Fruit fly (Drosophila melanogaster) ovary, adult (tissue): ENCODE data around the gene Fum1.

Source experiments
- CG17801 ChIP-seq: fragments of 200-800 bp; optimal IDR thresholded peaks from 2 replicates; lab custom pipeline; 2019; ENCODE audit warnings: missing biosample characterization, mild to moderate bottlenecking, missing genetic modification characterization, moderate library complexity; ENCODE audit not compliant: partially characterized antibody

Gene Fum1

DNA sequence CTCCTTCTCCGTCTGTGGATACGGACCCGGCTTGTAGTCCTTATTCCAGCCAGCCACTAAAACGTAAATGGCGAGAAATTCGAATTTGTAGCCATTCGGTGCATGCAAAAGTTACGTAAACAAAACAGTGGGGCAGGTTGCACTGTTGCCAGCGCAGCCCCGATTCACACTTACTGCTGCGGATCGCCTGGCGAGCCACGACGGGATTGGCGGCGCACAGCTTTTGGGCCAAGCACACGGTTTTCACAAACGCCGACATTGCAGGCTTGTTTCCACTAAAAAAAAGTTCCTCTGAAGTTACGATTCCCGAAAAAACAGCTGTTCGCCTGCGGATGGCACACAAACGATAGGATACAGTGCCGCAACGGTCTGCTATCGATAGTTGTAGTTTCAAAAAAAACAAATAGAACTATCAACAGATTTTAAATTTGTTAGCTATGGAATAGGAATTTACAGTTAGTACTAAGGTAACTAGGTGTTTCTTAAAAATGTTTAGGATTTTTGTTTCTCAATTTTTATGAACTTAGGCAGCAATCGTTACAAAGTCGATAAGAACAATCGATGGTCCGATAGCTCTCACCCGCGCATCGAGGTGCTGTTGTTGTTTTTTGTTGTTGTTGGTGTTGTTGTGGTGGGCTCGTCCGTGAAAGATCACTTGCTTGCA, at the start of gene Fum1:
Fum1 (plus strand) TSS at position 599 of the 664 bp plus-strand sequence.
- TF ChIP-seq CG17801 (GFP tag; lab: Kevin White, UChicago) = peak; percentile 58

DNA sequence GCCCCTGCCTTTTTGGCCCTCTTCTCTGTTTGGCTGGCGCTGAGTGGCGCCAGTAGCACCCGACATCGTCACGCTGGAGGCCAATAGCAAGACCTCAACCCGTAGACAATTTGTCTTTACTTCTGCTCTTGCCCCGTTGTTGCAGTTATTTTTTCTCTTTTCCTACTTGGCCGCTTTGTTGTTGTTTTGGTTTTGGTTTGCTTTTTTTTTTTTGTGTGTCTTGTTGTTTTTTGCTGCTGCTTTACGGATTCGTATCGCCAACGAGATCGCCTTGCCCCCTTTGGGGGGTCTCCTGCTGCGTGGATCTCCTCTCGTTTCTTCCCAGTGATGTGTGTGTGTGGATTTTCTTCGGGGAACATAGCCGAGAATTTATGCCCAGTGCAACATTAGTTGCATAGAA, 46.3 kb upstream of the Fum1 start:
- TF ChIP-seq CG17801 (GFP tag; lab: Kevin White, UChicago) = no peak

DNA sequence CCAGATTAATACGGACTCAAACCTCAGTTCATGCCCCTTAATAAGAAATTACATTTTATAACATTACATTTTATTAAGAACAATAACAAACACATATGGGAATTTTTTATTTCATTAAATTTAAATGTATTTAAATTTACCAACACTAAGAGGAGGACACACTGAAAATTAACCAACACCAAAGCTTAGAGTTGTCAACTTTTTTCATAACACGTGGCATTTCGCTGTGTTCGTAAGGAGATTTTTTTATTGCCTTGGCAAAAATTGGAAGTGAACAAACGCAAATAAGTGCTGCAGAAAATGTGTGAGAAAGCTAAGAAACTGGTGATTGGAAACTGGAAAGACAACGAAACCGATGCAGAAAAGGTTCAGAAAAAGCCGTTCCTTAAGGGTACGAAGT, 44.6 kb upstream of the Fum1 start, which contains the start of gene CG14443:
CG14443 (plus strand) TSS at position 301 of the 400 bp plus-strand sequence.
- no peak for TF ChIP-seq CG17801 (GFP tag; lab: Kevin White, UChicago)

DNA sequence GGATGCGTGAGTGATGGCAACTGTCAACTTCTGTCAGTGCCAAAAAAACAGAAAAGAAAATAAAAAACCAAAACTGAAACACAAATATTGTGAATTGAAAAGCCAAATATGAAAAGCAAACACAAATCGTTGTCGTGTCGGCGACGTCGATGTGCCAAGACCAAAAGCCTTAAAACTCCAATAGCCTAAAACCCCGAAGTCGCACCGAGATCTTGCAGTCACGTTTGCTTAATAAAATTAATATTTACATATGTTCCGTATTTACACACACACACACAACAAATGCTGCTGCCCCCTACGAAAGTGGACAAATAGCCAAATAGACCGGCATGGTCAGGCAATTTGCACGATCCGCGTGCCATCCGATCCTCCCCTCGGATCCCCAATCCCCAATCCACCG, 40.1 kb upstream of the Fum1 start:
- TF ChIP-seq CG17801 (GFP tag; lab: Kevin White, UChicago) = no peak

DNA sequence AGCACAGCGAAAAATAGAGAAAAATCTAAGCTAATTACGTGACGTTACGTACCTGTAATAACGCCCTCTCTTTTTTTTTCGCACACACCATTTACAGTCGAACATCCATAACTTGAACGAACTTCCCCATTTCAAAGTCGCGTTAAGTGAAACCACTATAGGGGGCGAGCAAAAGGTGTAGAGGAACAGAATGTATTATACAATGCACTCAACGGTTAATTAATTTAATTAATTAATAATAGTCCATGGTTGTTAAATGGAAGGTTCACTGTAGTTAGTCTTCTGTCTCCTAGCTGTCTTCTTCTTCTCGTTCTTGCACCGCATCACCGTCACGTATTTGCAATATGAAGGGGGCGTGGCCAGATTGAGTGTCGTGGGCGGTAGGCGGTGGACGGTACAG, 36.6 kb upstream of the Fum1 start:
- peak; percentile 81 for TF ChIP-seq CG17801 (GFP tag; lab: Kevin White, UChicago)

DNA sequence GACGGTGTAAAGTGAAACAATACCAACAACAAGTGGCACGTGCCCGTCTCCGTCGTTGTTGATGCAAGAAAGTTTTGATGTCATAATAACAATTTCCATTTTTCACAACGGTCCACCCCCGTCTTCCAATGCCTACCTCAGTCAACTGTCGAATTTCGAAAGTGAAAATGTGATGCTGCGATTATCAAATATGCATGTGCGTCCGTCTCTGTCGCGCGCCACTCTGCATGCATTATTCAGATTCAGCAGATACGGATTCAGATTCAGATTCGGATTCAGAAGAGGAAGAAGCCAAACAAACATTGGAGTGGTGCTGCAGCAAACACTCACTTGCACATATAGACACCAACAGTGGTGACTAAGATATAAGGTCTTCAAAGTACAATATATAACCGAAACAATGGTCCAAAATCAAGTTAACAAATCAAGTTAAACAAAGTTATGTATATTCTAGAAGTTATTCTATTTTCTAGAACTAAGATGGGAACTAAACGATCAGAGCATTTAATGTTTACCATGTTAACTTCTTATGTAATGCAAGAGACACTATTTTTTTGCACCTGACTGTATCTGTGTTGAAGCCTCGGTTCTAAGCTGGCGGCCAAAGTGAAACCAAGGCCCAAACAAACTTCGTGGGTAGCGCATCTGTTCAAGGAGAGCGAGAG, 35.5 kb upstream of the Fum1 start:
- no peak for TF ChIP-seq CG17801 (GFP tag; lab: Kevin White, UChicago)

DNA sequence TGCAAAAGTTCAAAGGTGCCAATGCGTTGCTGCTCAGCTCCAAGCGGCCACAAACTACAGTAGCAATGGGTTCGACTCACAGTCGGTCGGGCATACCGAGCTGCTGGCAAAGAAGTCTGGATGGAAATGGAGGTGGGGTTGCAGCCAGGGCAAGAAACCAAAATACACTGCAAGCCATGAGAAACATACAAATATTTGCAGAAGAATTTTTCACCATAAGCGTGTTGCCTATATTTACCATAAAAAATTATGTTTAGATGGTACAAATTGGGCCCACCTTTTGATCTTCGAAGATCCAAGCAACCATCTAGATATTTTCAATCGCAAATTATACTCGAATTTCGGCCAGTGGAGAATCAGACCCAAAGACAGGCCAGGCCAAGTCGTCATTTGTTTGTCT, 31.4 kb upstream of the Fum1 start:
- no peak for TF ChIP-seq CG17801 (GFP tag; lab: Kevin White, UChicago)

DNA sequence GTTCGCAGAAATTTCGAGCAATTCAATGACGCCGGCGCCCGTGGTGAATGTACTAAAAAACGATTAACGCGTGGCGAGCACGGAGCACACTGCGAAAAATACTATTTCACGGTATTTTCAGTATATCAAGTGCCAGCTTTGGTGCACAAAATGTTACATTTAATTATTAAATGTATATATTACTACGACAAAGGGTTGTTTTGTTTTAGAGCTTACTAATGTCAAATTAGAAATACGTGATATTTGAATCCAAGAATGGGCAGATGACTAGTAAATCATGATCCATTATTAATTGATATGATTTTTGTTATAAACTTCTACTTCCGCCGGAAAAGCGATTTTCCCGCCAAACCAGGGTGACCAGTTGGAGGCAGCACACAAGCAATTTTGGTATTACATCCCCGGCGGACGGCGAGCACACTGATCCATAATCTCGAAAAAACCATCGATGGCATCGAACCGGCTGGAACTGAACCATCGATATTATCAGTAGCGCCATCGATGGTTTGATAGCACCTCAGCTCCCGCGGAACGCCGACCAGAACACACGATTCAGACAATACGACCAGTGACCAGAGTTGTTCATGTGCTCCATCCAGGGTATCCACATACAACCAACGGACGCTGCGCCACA, 23.9 kb upstream of the Fum1 start, which contains the start of the genes CG3226 and Cdc7:
CG3226 (minus strand) TSS at position 51 of the 634 bp plus-strand sequence.
Cdc7 (plus strand) TSS at position 344 of the 634 bp plus-strand sequence.
- TF ChIP-seq CG17801 (GFP tag; lab: Kevin White, UChicago) = peak; percentile 78

DNA sequence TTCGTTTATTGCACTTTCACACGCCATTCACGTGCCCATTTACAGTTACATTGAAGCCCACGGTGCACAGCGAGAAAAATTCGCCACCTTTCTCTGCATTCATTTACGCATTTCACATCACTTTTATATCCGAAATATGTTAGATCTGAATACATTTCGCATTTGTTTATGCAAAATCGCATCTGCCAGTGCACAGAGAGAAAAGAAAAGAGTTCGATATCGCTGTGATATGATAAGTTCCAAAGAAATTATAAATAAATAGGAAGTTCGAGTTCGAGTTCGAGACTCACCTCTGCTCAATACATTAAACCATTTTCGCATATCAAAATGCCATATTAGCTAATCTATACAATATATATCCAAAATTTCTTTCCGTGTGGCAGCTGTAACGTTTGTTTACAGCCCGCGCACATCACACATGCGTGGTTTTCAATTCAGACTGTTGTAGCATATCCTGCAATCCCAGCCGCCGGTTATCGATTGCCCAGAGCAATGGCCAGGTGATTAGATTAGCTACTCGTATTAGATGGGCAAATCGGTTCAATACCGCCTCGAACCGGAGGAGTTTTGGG, 22.1 kb upstream of the Fum1 start:
- TF ChIP-seq CG17801 (GFP tag; lab: Kevin White, UChicago) = peak; percentile 93

DNA sequence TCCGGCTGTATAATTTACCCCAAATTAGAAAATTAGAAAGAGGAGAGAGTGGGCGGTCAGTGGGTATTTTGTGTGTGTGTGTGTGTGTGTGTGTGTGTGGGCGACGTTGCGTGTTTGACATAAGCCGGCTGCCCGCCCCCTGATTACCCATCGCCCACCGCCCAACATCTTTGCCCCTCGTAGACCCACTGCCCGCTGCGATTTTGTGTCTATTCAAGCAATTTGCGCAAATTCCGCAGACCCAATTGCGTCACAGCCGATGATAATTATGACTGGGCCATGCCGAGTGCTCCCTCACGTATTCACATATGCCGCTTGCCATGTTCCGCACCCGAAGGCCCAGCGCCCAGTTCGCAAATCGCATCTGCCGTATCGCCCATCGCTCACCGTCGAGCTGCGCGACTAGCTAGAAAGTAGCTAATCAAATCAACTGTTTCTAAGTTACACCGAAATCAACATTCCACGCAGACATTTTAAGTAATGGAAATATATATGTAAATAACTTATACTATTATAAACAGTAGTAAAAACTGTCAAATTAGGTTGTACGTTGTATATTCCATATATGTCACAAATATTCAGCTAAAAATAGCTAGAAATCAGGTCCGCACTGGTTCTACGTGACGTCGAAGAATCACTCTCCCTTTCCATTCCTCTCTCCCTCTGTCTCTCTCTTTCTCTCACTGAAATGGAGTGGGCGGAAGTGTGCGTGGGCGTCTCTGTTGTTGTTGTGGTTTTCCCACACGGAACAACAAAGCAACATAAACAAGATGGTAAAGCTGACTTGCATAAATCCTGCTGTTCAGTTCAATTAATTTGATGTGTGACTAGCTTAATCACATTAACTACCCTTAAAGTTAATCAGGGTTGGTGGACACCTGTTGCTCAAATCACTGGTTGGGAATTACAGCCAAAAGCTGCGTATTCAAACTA, 21.3 kb upstream of the Fum1 start:
- peak; percentile 78 for TF ChIP-seq CG17801 (GFP tag; lab: Kevin White, UChicago)

DNA sequence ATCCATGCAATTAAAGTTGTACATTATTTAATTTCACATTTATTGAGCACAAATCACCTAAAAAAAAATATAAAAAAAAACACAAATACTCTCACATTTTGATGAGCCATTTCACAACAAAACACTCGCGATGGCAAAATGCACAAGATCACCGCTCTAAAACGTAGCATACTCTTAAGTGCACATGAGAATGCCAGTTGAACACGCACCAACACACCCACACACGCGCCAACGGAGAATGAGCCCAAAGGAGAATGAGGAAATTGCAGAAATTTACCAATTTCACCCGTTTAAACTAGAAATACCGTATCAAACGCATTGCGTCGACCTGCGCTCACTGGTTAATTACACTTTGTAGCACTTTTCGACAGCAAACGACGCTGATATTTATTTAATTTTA, 18.3 kb upstream of the Fum1 start:
- TF ChIP-seq CG17801 (GFP tag; lab: Kevin White, UChicago) = no peak

DNA sequence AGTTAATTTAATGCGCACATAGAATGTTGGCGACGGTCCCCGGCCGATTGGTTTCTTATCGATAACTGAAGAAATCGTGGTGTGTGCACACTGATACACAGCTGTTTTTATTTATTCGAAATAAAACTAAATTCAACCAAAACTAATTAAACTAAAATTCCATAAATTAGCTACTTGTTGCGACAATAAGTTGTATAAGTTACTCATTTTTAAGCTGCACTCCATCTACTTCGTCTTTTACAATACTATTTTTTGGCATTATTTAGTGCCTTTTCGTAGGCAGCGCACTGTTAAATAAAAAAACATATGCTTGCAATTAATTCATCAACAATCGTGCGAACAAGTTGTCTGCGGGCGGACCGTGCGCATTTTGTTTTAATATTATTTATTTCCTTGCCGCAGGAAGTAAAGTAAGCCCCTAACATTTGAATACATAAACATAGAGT, 16.8 kb upstream of the Fum1 start, which contains the start of the genes CG3224 and Ctr1A:
CG3224 (minus strand) TSS at position 71 of the 446 bp plus-strand sequence.
Ctr1A (plus strand) TSS at position 256 of the 446 bp plus-strand sequence.
- TF ChIP-seq CG17801 (GFP tag; lab: Kevin White, UChicago) = no peak

DNA sequence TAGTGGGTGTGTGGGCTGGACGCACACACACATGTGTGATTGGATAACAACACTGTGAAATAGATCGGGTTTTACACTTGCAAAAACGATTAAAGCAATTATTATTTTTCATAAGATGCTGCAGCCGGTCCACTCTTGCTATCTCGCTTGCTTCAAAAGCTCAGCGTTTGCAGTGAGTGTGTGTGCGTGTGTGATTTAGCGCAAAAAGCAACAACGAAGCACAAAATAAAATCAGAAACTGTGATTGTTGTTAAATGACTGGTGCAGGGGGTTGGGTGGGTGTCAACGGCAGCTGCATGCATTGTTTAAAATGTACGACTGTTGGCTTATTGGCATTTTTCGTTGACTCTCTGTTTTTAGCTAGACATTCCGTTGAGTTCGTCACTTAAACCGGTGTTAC, 16.3 kb upstream of the Fum1 start:
- TF ChIP-seq CG17801 (GFP tag; lab: Kevin White, UChicago) = no peak

DNA sequence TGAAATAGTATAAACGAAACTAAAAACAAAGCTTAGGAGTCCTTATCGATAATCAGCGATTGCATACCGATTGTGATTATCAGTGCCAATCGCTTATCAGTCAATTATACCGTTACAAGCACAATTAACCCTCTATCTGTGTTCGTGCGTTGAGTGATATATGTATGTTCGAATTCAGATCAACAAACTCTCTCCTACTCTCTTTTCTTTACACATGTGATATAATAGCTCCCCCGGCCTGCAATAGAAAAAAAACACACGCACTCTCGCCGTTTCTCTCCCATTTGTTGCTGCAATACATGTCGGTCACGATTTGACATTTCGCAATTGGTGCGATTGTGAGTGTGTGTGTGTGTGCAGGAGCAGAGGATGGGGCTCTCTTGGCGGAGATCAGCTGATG, 15.8 kb upstream of the Fum1 start:
- TF ChIP-seq CG17801 (GFP tag; lab: Kevin White, UChicago) = no peak
